Worm (Caenorhabditis elegans): ENCODE results near the gene grd-5.

- no peak for TF ChIP-seq him-1 (tag; optimal IDR thresholded peaks at IDR 0.05)
- TF ChIP-seq dao-5 (tag; optimal IDR thresholded peaks at IDR 0.05): no peak
Measured at ce11 chrV:8667230-8668021, 48.6 kb downstream of the grd-5 start.
